Fruit fly (Drosophila melanogaster): ENCODE results near the gene CG2113.

DNA sequence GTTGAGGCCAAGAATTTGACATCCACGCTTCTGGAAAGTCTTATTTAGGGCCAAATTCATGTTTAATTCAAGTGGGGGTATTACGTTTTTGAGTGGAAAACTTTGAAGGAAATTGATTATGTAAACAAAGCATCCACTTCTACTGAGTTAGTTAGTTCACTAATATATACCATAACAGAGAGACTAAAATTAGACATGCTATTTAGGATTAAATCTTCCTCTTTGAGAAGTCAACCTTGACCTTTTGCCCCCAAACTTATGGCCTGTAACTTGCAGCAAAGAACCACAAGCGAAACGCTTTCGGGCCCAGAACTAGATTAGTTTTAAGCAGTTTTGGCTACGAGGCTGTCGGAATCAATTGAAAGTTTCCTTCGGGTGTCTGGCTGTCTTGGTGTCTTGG is 22.2 kb downstream of the CG2113 start, which contains the start of gene CG32487:
- TF ChIP-seq psq (optimal IDR thresholded peaks at IDR 0.05) (no peak), Sin3A (optimal IDR thresholded peaks at IDR 0.05) (no peak), h (optimal IDR thresholded peaks at IDR 0.05) (no peak), ttk (optimal IDR thresholded peaks at IDR 0.05) (no peak), insv (optimal IDR thresholded peaks at IDR 0.05) (no peak)
